Worm (Caenorhabditis elegans) whole organism, mixed stage, embryonic: Measurements from ENCODE around the gene fbxa-174.
"Not testable (repeated sequence)": the region's sequence is repeated elsewhere in the genome, so short reads cannot be mapped to it uniquely, and the experiment has no call there.

Experiments used
- lin-13 ChIP-seq: fragments of 150-350 bp; optimal IDR thresholded peaks from 2 replicates; lab custom pipeline; 2014; ENCODE audit warnings: missing biosample characterization, missing genetic modification characterization
- unc-120 ChIP-seq: sonication (generic microtip); optimal IDR thresholded peaks from 2 replicates; lab custom pipeline; 2017; ENCODE audit warnings: missing genetic modification characterization, missing compliant biosample characterization; ENCODE audit not compliant: poor library complexity, severe bottlenecking

DNA sequence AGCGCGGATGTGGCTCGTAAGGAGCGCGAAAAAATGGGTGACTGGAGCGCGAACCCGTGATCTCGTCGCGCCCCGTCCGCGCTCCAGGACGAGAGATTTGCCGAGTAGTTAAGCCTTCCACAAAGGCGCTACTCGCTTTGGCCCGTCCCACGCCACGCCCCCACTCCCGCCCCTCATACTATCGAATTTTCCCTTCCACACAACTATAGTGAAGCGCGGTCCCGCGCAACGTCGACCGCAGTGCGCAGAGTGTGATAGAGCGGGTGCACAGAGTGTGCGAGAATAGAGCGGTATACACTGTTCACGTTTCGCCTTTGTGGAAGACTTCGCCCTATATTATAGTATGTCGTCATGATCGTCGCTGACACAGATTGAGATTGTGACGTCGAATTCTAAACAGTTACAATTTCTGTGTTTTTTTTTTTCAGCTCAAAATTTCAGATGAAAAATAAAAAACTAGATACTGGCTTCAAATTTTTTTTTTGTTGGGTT lies 26.1 kb upstream of the fbxa-174 start, which contains the start of gene fbxa-133:
- not testable (repeated sequence) for TF ChIP-seq lin-13; unc-120 (tag; lab: Kevin White, UChicago)
